Worm (Caenorhabditis elegans): ENCODE data around the gene gst-23.

Gene gst-23

ce11 chrV:3230150-3230549 lies 12.9 kb upstream of the gst-23 start:
- TF ChIP-seq med-1 (GFP tag; optimal IDR thresholded peaks at IDR 0.05; ENCODE audit: insufficient read depth), result no peak
- no peak for TF ChIP-seq tab-1 (GFP tag; IDR thresholded peaks at IDR 0.05)
- TF ChIP-seq ztf-29 (GFP tag; IDR thresholded peaks at IDR 0.05), result no peak
- no peak for TF ChIP-seq T22C8.4 (GFP tag; IDR thresholded peaks at IDR 0.05)
- no peak for TF ChIP-seq ref-1 (GFP tag; conservative IDR thresholded peaks at IDR 0.05)

ce11 chrV:3230597-3230996 lies 12.5 kb upstream of the gst-23 start, which contains the start of gene K08D9.10:
Gene K08D9.10, plus strand, starts transcription at chrV:3230897.
- TF ChIP-seq ref-1 (GFP tag; conservative IDR thresholded peaks at IDR 0.05), result no peak
- no peak for TF ChIP-seq ztf-29 (GFP tag; IDR thresholded peaks at IDR 0.05)
- TF ChIP-seq med-1 (GFP tag; optimal IDR thresholded peaks at IDR 0.05; ENCODE audit: insufficient read depth), result no peak
- TF ChIP-seq tab-1 (GFP tag; IDR thresholded peaks at IDR 0.05), result no peak
- no peak for TF ChIP-seq ztf-23 (GFP tag; IDR thresholded peaks at IDR 0.05)
- TF ChIP-seq cog-1 (tag; optimal IDR thresholded peaks at IDR 0.05), result no peak
- no peak for TF ChIP-seq klf-2 (GFP tag; conservative IDR thresholded peaks at IDR 0.05)
- no peak for TF ChIP-seq flt-1 (GFP tag; IDR thresholded peaks at IDR 0.05)
- no peak for TF ChIP-seq T22C8.4 (GFP tag; IDR thresholded peaks at IDR 0.05)

- TF ChIP-seq tab-1 (GFP tag; IDR thresholded peaks at IDR 0.05) (no peak), klf-2 (GFP tag; conservative IDR thresholded peaks at IDR 0.05) (no peak)
These were observed 8.2 kb upstream of the gst-23 start, which contains the start of gene K08D9.6 for ce11 chrV:3234887-3235286. Gene K08D9.6, minus strand, starts transcription at chrV:3234987.

- no peak for TF ChIP-seq tab-1 (GFP tag; IDR thresholded peaks at IDR 0.05)
- no peak for TF ChIP-seq T22C8.4 (GFP tag; IDR thresholded peaks at IDR 0.05)
- TF ChIP-seq flt-1 (GFP tag; IDR thresholded peaks at IDR 0.05), result no peak
- no peak for TF ChIP-seq ztf-29 (GFP tag; IDR thresholded peaks at IDR 0.05)
- TF ChIP-seq klf-2 (GFP tag; conservative IDR thresholded peaks at IDR 0.05), result no peak
- no peak for TF ChIP-seq cog-1 (tag; optimal IDR thresholded peaks at IDR 0.05)
- no peak for TF ChIP-seq ref-1 (GFP tag; conservative IDR thresholded peaks at IDR 0.05)
- no peak for TF ChIP-seq ztf-23 (GFP tag; IDR thresholded peaks at IDR 0.05)
- no peak for TF ChIP-seq med-1 (GFP tag; optimal IDR thresholded peaks at IDR 0.05; ENCODE audit: insufficient read depth)
These were observed 6.5 kb upstream of the gst-23 start, which contains the start of the genes K08D9.9 and str-16 for ce11 chrV:3236610-3237009. Gene K08D9.9, minus strand, starts transcription at chrV:3236710. Gene str-16, plus strand, starts transcription at chrV:3236875.

ce11 chrV:3241175-3241574 lies 1.9 kb upstream of the gst-23 start, which contains the start of gene srj-11:
Gene srj-11, plus strand, starts transcription at chrV:3241424.
- no peak for TF ChIP-seq T22C8.4 (GFP tag; IDR thresholded peaks at IDR 0.05)
- TF ChIP-seq klf-2 (GFP tag; conservative IDR thresholded peaks at IDR 0.05), result no peak

- TF ChIP-seq med-1 (GFP tag; optimal IDR thresholded peaks at IDR 0.05; ENCODE audit: insufficient read depth) (no peak), ztf-23 (GFP tag; IDR thresholded peaks at IDR 0.05) (no peak), klf-2 (GFP tag; conservative IDR thresholded peaks at IDR 0.05) (no peak), tab-1 (GFP tag; IDR thresholded peaks at IDR 0.05) (no peak), ztf-29 (GFP tag; IDR thresholded peaks at IDR 0.05) (no peak), ref-1 (GFP tag; conservative IDR thresholded peaks at IDR 0.05) (no peak), flt-1 (GFP tag; IDR thresholded peaks at IDR 0.05) (no peak), T22C8.4 (GFP tag; IDR thresholded peaks at IDR 0.05) (no peak), cog-1 (tag; optimal IDR thresholded peaks at IDR 0.05) (no peak)
These were observed 1.6 kb downstream of the gst-23 start, which contains the start of gene srj-7 for ce11 chrV:3244703-3245102. Gene srj-7, plus strand, starts transcription at chrV:3245003.

ce11 chrV:3247515-3247914 lies 4.4 kb downstream of the gst-23 start, which contains the start of gene srj-8:
Gene srj-8, plus strand, starts transcription at chrV:3247815.
- TF ChIP-seq cog-1 (tag; optimal IDR thresholded peaks at IDR 0.05), result no peak
- no peak for TF ChIP-seq ref-1 (GFP tag; conservative IDR thresholded peaks at IDR 0.05)
- TF ChIP-seq T22C8.4 (GFP tag; IDR thresholded peaks at IDR 0.05), result no peak
- TF ChIP-seq ztf-29 (GFP tag; IDR thresholded peaks at IDR 0.05), result no peak
- no peak for TF ChIP-seq klf-2 (GFP tag; conservative IDR thresholded peaks at IDR 0.05)
- TF ChIP-seq med-1 (GFP tag; optimal IDR thresholded peaks at IDR 0.05; ENCODE audit: insufficient read depth), result no peak
- no peak for TF ChIP-seq flt-1 (GFP tag; IDR thresholded peaks at IDR 0.05)
- no peak for TF ChIP-seq tab-1 (GFP tag; IDR thresholded peaks at IDR 0.05)
- TF ChIP-seq ztf-23 (GFP tag; IDR thresholded peaks at IDR 0.05), result no peak

ce11 chrV:3250153-3250552 lies 7.1 kb downstream of the gst-23 start, which contains the start of gene T28A11.13:
Gene T28A11.13, minus strand, starts transcription at chrV:3250253.
- TF ChIP-seq klf-2 (GFP tag; conservative IDR thresholded peaks at IDR 0.05), result no peak
- TF ChIP-seq ztf-23 (GFP tag; IDR thresholded peaks at IDR 0.05), result no peak
- no peak for TF ChIP-seq med-1 (GFP tag; optimal IDR thresholded peaks at IDR 0.05; ENCODE audit: insufficient read depth)
- no peak for TF ChIP-seq ref-1 (GFP tag; conservative IDR thresholded peaks at IDR 0.05)
- no peak for TF ChIP-seq cog-1 (tag; optimal IDR thresholded peaks at IDR 0.05)
- TF ChIP-seq flt-1 (GFP tag; IDR thresholded peaks at IDR 0.05), result no peak
- no peak for TF ChIP-seq T22C8.4 (GFP tag; IDR thresholded peaks at IDR 0.05)
- TF ChIP-seq ztf-29 (GFP tag; IDR thresholded peaks at IDR 0.05), result no peak
- no peak for TF ChIP-seq tab-1 (GFP tag; IDR thresholded peaks at IDR 0.05)

ce11 chrV:3256051-3256450 lies 13.0 kb downstream of the gst-23 start, which contains the start of gene srt-63:
Gene srt-63, minus strand, starts transcription at chrV:3256151.
- TF ChIP-seq med-1 (GFP tag; optimal IDR thresholded peaks at IDR 0.05; ENCODE audit: insufficient read depth) (no peak), ztf-23 (GFP tag; IDR thresholded peaks at IDR 0.05) (no peak), ref-1 (GFP tag; conservative IDR thresholded peaks at IDR 0.05) (no peak), cog-1 (tag; optimal IDR thresholded peaks at IDR 0.05) (no peak), tab-1 (GFP tag; IDR thresholded peaks at IDR 0.05) (no peak), klf-2 (GFP tag; conservative IDR thresholded peaks at IDR 0.05) (no peak), T22C8.4 (GFP tag; IDR thresholded peaks at IDR 0.05) (no peak), flt-1 (GFP tag; IDR thresholded peaks at IDR 0.05) (no peak), ztf-29 (GFP tag; IDR thresholded peaks at IDR 0.05) (no peak)

- no peak for TF ChIP-seq T22C8.4 (GFP tag; IDR thresholded peaks at IDR 0.05)
- TF ChIP-seq ref-1 (GFP tag; conservative IDR thresholded peaks at IDR 0.05), result no peak
- no peak for TF ChIP-seq cog-1 (tag; optimal IDR thresholded peaks at IDR 0.05)
- TF ChIP-seq flt-1 (GFP tag; IDR thresholded peaks at IDR 0.05), result no peak
- TF ChIP-seq ztf-23 (GFP tag; IDR thresholded peaks at IDR 0.05), result no peak
- TF ChIP-seq ztf-29 (GFP tag; IDR thresholded peaks at IDR 0.05), result no peak
- TF ChIP-seq med-1 (GFP tag; optimal IDR thresholded peaks at IDR 0.05; ENCODE audit: insufficient read depth), result no peak
- no peak for TF ChIP-seq klf-2 (GFP tag; conservative IDR thresholded peaks at IDR 0.05)
- no peak for TF ChIP-seq tab-1 (GFP tag; IDR thresholded peaks at IDR 0.05)
These were observed 13.7 kb downstream of the gst-23 start for ce11 chrV:3256809-3257208.

All from whole organism, midembryonic.